Worm (Caenorhabditis elegans): ENCODE results near the gene fos-1.

- TF ChIP-seq aly-2 (tag; optimal IDR thresholded peaks at IDR 0.05) (no peak), sup-37 (GFP tag; optimal IDR thresholded peaks at IDR 0.05) (no peak), skn-1 (tag; optimal IDR thresholded peaks at IDR 0.05) (no peak), lsy-2 (tag; optimal IDR thresholded peaks at IDR 0.05) (no peak), jun-1 (tag; optimal IDR thresholded peaks at IDR 0.05) (no peak), nhr-28 (tag; optimal IDR thresholded peaks at IDR 0.05) (no peak)
Observed at ce11 chrV:6015546-6016089, 12.2 kb downstream of the fos-1 start.

Data from whole organism, L1 larva.